Worm (Caenorhabditis elegans) whole organism, mixed stage, embryonic: ENCODE results near the gene ilys-4.

Experiments used
- M03D4.4 ChIP-seq: sonication (generic microtip); optimal IDR thresholded peaks from 2 replicates; lab custom pipeline; 2017; ENCODE audit warnings: mild to moderate bottlenecking, missing genetic modification characterization, missing compliant biosample characterization
- elt-1 ChIP-seq: sonication (generic microtip); optimal IDR thresholded peaks from 2 replicates; lab custom pipeline; 2017; ENCODE audit warnings: missing genetic modification characterization, mild to moderate bottlenecking, missing compliant biosample characterization, antibody characterized with exemption, moderate library complexity, borderline replicate concordance; ENCODE audit not compliant: insufficient read depth
- lsy-2 ChIP-seq: fragments of 150-350 bp; optimal IDR thresholded peaks from 2 replicates; lab custom pipeline; 2014; ENCODE audit warnings: missing biosample characterization, missing genetic modification characterization
- mls-2 ChIP-seq: sonication (generic microtip); optimal IDR thresholded peaks from 2 replicates; lab custom pipeline; 2016; ENCODE audit warnings: mild to moderate bottlenecking, missing genetic modification characterization, moderate library complexity, missing compliant biosample characterization
- nhr-12 ChIP-seq: fragments of 150-350 bp; optimal IDR thresholded peaks from 2 replicates; lab custom pipeline; 2014; ENCODE audit warnings: missing biosample characterization, missing genetic modification characterization
- nhr-237 ChIP-seq: fragments of 150-350 bp; optimal IDR thresholded peaks from 2 replicates; lab custom pipeline; 2014; ENCODE audit warnings: missing biosample characterization, missing genetic modification characterization
- nhr-76 ChIP-seq: sonication (generic microtip); optimal IDR thresholded peaks from 2 replicates; lab custom pipeline; 2017; ENCODE audit warnings: missing biosample characterization, missing genetic modification characterization
- pha-4 ChIP-seq: fragments of 150-350 bp; optimal IDR thresholded peaks from 2 replicates; lab custom pipeline; 2018; ENCODE audit warnings: missing biosample characterization, missing genetic modification reagents, missing genetic modification characterization
- sem-2 ChIP-seq: fragments of 200-800 bp; sonication (Bioruptor generic); optimal IDR thresholded peaks from 2 replicates; lab custom pipeline; 2018; ENCODE audit warnings: mild to moderate bottlenecking, missing genetic modification characterization, missing compliant biosample characterization
- unc-39 ChIP-seq: fragments of 150-350 bp; optimal IDR thresholded peaks from 2 replicates; lab custom pipeline; 2014; ENCODE audit warnings: missing biosample characterization, missing genetic modification characterization
- unc-62 ChIP-seq: fragments of 150-350 bp; optimal IDR thresholded peaks from 2 replicates; lab custom pipeline; 2014; ENCODE audit warnings: missing biosample characterization, missing genetic modification reagents, missing genetic modification characterization

DNA sequence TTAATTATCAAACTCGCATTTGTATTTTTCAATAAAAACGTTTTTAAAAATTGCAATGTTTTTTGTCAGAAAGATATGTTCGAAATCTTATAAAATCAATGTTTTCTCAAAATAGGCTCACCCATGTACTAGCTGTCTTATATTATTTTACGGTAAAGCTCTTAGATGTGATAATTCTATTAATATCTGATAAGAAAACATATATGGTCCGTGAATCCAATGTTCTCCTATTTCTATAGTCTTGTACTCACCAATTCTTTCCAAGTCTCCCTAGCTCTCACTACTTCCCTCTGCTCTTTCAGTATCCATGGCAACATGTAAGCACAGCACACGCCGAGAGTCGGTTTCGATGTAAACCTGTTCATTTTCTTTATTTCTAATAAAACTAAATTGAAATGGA is 36.4 kb upstream of the ilys-4 start, which contains the start of gene bbs-2:
- no peak for TF ChIP-seq nhr-76 (tag; lab: Kevin White, UChicago)
- TF ChIP-seq pha-4 (tag; lab: Kevin White, UChicago) = no peak
- no peak for TF ChIP-seq elt-1 (tag; lab: Kevin White, UChicago)
- no peak for TF ChIP-seq nhr-12 (tag; lab: Kevin White, UChicago)
- no peak for TF ChIP-seq nhr-237
- TF ChIP-seq mls-2 (tag; lab: Kevin White, UChicago) = no peak
- TF ChIP-seq unc-62 (GFP tag; lab: Kevin White, UChicago) = no peak
- no peak for TF ChIP-seq M03D4.4 (tag; lab: Kevin White, UChicago)
- no peak for TF ChIP-seq unc-39 (tag; lab: Kevin White, UChicago)
- no peak for TF ChIP-seq sem-2 (GFP tag; lab: Kevin White, UChicago)
- TF ChIP-seq lsy-2 (tag; lab: Kevin White, UChicago) = no peak
